Worm (Caenorhabditis elegans) whole organism, L3 larva: ENCODE measurements around the gene F49F1.7.
A peak's percentile ranks its signal among the peaks of the same experiment; 100 is the strongest.

Source experiments
- ama-1 ChIP-seq: fragments of 150-350 bp; optimal IDR thresholded peaks from 2 replicates; lab custom pipeline; 2018
- elt-1 ChIP-seq: fragments of 150-350 bp; optimal IDR thresholded peaks from 2 replicates; lab custom pipeline; 2014; ENCODE audit warnings: missing biosample characterization, missing genetic modification characterization
- elt-3 ChIP-seq, 3 experiments: fragments of 150-350 bp in 1 of 3; sonication (generic microtip) in 2 of 3; optimal IDR thresholded peaks; 2 replicates in 2 of 3; 4 replicates in 1 of 3; lab custom pipeline; 2014 to 2017; ENCODE audit warnings: missing biosample characterization in 3 of 3, missing genetic modification characterization in 3 of 3
- nfya-1 ChIP-seq: sonication (generic microtip); optimal IDR thresholded peaks from 2 replicates; lab custom pipeline; 2017; ENCODE audit warnings: missing genetic modification characterization, mild to moderate bottlenecking, missing compliant biosample characterization, antibody characterized with exemption, moderate library complexity; ENCODE audit not compliant: insufficient read depth
- nhr-76 ChIP-seq: fragments of 150-350 bp; sonication (generic microtip); optimal IDR thresholded peaks from 5 replicates; lab custom pipeline; 2014; ENCODE audit warnings: missing biosample characterization, missing genetic modification characterization
- snpc-4 ChIP-seq: fragments of 150-350 bp; optimal IDR thresholded peaks from 2 replicates; lab custom pipeline; 2014; ENCODE audit warnings: missing biosample characterization, missing genetic modification characterization
- tbx-2 ChIP-seq: sonication (generic microtip); optimal IDR thresholded peaks from 2 replicates; lab custom pipeline; 2016; ENCODE audit warnings: mild to moderate bottlenecking, missing genetic modification characterization, missing compliant biosample characterization
- ztf-4 ChIP-seq: fragments of 150-350 bp; optimal IDR thresholded peaks from 2 replicates; lab custom pipeline; 2014; ENCODE audit warnings: missing biosample characterization, missing genetic modification characterization

DNA sequence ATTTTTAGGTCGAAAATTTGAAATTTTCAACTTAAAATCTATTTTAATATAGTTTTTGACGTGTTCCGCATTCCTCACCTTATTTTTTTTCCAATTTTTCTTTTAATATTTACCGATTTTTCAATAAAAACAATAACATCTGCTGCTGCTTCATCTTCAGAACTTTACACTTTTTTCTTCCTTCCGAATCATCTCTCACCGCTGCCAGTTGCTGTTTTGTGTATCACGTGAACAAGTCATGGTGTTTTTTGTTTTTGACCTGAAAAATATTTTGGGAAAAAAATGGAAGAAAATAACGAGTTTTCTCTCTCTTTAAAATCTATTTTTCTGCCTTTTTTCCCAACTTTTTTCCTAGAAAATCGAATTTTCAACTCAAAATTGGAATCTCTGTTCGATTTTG is 25.8 kb downstream of the F49F1.7 start:
- TF ChIP-seq elt-3 (tag; optimal IDR thresholded peaks at IDR 0.05; lab: Kevin White, UChicago) (no peak), nfya-1 (tag; lab: Kevin White, UChicago) (peak; percentile 19), ama-1 (lab: Kevin White, UChicago) (no peak), tbx-2 (no peak), nhr-76 (tag; lab: Kevin White, UChicago) (no peak), elt-1 (tag; lab: Kevin White, UChicago) (no peak), snpc-4 (tag; lab: Kevin White, UChicago) (no peak), ztf-4 (tag; lab: Kevin White, UChicago) (no peak)
